Fruit fly (Drosophila melanogaster) whole organism, pupa: ENCODE results near the gene CG4301.

ENCODE experiments used
- CG10348 ChIP-seq: fragments of 200-800 bp; sonication (Bioruptor generic); IDR thresholded peaks from 2 replicates; pipeline ENCODE4 v1.3.6; 2022; ENCODE audit warnings: missing biosample characterization, missing genetic modification characterization
- CG12605 ChIP-seq: fragments of 200-800 bp; sonication (Bioruptor generic); IDR thresholded peaks from 2 replicates; pipeline ENCODE4 v1.3.6; 2022; ENCODE audit warnings: missing biosample characterization, missing genetic modification characterization
- CG13204 ChIP-seq: fragments of 200-800 bp; sonication (Bioruptor generic); optimal IDR thresholded peaks from 2 replicates; lab custom pipeline; 2018; ENCODE audit warnings: missing biosample characterization, mild to moderate bottlenecking, missing genetic modification characterization, moderate library complexity
- CG14655 ChIP-seq: fragments of 200-800 bp; sonication (Bioruptor generic); optimal IDR thresholded peaks from 3 replicates; lab custom pipeline; 2017; ENCODE audit warnings: mild to moderate bottlenecking, missing biosample characterization, missing genetic modification reagents, missing genetic modification characterization
- CG15710 ChIP-seq: fragments of 200-800 bp; sonication (Bioruptor generic); optimal IDR thresholded peaks from 2 replicates; lab custom pipeline; 2018; ENCODE audit warnings: missing biosample characterization, mild to moderate bottlenecking, missing genetic modification characterization, moderate library complexity
- CG17806 ChIP-seq: fragments of 200-800 bp; sonication (Bioruptor generic); optimal IDR thresholded peaks from 2 replicates; lab custom pipeline; 2018; ENCODE audit warnings: missing biosample characterization, mild to moderate bottlenecking, missing genetic modification characterization, moderate library complexity
- CG32121 ChIP-seq: fragments of 200-800 bp; sonication (Bioruptor generic); IDR thresholded peaks from 2 replicates; pipeline ENCODE4 v1.3.6; 2022; ENCODE audit warnings: missing biosample characterization, missing genetic modification characterization
- CG34367 ChIP-seq: fragments of 200-800 bp; sonication (Bioruptor generic); optimal IDR thresholded peaks from 2 replicates; lab custom pipeline; 2018; ENCODE audit warnings: missing biosample characterization, mild to moderate bottlenecking, missing genetic modification characterization
- CG4496 ChIP-seq: fragments of 200-800 bp; sonication (Bioruptor generic); IDR thresholded peaks from 3 replicates; pipeline ENCODE4 v1.3.6; 2022; ENCODE audit warnings: missing biosample characterization, missing genetic modification characterization
- CG8159 ChIP-seq: fragments of 200-800 bp; sonication (Bioruptor generic); optimal IDR thresholded peaks from 3 replicates; lab custom pipeline; 2018; ENCODE audit warnings: missing biosample characterization, mild to moderate bottlenecking, missing genetic modification characterization, moderate library complexity
- CG8301 ChIP-seq: fragments of 200-800 bp; sonication (Bioruptor generic); optimal IDR thresholded peaks from 2 replicates; lab custom pipeline; 2018; ENCODE audit warnings: missing biosample characterization, mild to moderate bottlenecking, missing genetic modification characterization
- CG9948 ChIP-seq: fragments of 200-800 bp; sonication (Bioruptor generic); optimal IDR thresholded peaks from 2 replicates; lab custom pipeline; 2018; ENCODE audit warnings: missing biosample characterization, mild to moderate bottlenecking, missing genetic modification characterization, moderate library complexity
- D1 ChIP-seq: fragments of 200-800 bp; sonication (Bioruptor generic); optimal IDR thresholded peaks from 2 replicates; lab custom pipeline; 2018; ENCODE audit warnings: missing biosample characterization, mild to moderate bottlenecking, missing genetic modification characterization, moderate library complexity
- EcR ChIP-seq: fragments of 200-800 bp; sonication (Bioruptor generic); optimal IDR thresholded peaks from 3 replicates; lab custom pipeline; 2019; ENCODE audit warnings: missing biosample characterization, missing genetic modification characterization, mild to moderate bottlenecking, moderate library complexity, missing genetic modification reagents
- Ets98B ChIP-seq: fragments of 200-800 bp; sonication (Bioruptor generic); IDR thresholded peaks from 2 replicates; pipeline ENCODE4 v1.3.6; 2022; ENCODE audit warnings: missing biosample characterization, missing genetic modification characterization
- Pif1A ChIP-seq: fragments of 200-800 bp; sonication (Bioruptor generic); optimal IDR thresholded peaks from 3 replicates; lab custom pipeline; 2016; ENCODE audit warnings: missing biosample characterization, missing genetic modification characterization
- Pif1B ChIP-seq: fragments of 200-800 bp; sonication (Bioruptor generic); optimal IDR thresholded peaks from 3 replicates; lab custom pipeline; 2016; ENCODE audit warnings: missing biosample characterization, missing genetic modification characterization
- Snoo ChIP-seq: fragments of 200-800 bp; sonication (Bioruptor generic); optimal IDR thresholded peaks from 3 replicates; lab custom pipeline; 2017; ENCODE audit warnings: missing biosample characterization, mild to moderate bottlenecking, missing genetic modification characterization, inconsistent platforms
- fd96Ca ChIP-seq: fragments of 200-800 bp; sonication (Bioruptor generic); IDR thresholded peaks from 3 replicates; pipeline ENCODE4 v1.3.6; 2022; ENCODE audit warnings: missing biosample characterization, missing genetic modification characterization
- gl ChIP-seq: fragments of 200-800 bp; sonication (Bioruptor generic); optimal IDR thresholded peaks from 2 replicates; lab custom pipeline; 2018; ENCODE audit warnings: missing biosample characterization, mild to moderate bottlenecking, missing genetic modification characterization
- rn ChIP-seq: fragments of 200-800 bp; sonication (Bioruptor generic); IDR thresholded peaks from 2 replicates; pipeline ENCODE4 v1.3.6; 2022; ENCODE audit warnings: missing biosample characterization, missing genetic modification characterization

Gene CG4301

dm6 chrX:16449316-16449715 lies 44.0 kb downstream of the CG4301 start:
- TF ChIP-seq EcR (GFP tag; lab: Kevin White, UChicago) (no peak), Pif1A (GFP tag; lab: Kevin White, UChicago) (no peak), D1 (tag; lab: Kevin White, UChicago) (no peak), CG9948 (tag; lab: Kevin White, UChicago) (no peak)

DNA sequence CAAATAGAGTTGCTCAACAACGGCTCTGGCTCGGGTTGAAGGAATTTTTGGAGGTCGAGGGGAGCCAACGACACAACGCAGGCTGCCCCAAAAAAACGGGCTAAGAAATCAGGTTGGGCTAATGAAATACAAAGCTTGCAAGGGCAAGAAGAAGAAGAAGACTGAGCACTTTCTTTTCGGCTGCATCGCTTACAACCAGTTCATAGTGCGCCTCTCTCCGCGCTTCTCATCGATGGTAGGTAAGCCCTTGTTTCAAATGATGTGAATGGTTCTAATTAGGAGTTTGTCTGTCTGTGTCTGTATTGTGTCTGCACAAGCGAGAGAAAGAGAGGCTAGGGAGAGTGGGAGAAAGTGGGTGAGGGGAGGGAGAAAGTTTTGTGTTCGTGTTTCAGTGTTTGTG lies 51.3 kb downstream of the CG4301 start:
- no peak for TF ChIP-seq CG17806
- no peak for TF ChIP-seq D1 (tag; lab: Kevin White, UChicago)
- TF ChIP-seq CG10348 (GFP tag; lab: Robert Waterston, UW): no peak
- TF ChIP-seq CG9948 (tag; lab: Kevin White, UChicago): no peak
- no peak for TF ChIP-seq CG15710 (tag; lab: Kevin White, UChicago)
- TF ChIP-seq CG8301 (tag; lab: Kevin White, UChicago): no peak
- no peak for TF ChIP-seq gl (tag; lab: Kevin White, UChicago)
- TF ChIP-seq CG12605 (GFP tag; lab: Robert Waterston, UW): no peak
- TF ChIP-seq CG32121: no peak
- no peak for TF ChIP-seq CG13204
- no peak for TF ChIP-seq CG4496
- no peak for TF ChIP-seq CG14655 (GFP tag; lab: Kevin White, UChicago)
- no peak for TF ChIP-seq EcR (GFP tag; lab: Kevin White, UChicago)
- no peak for TF ChIP-seq Snoo
- TF ChIP-seq CG34367 (tag; lab: Kevin White, UChicago): no peak
- no peak for TF ChIP-seq fd96Ca
- TF ChIP-seq rn (GFP tag; lab: Robert Waterston, UW): no peak
- no peak for TF ChIP-seq CG8159 (tag; lab: Kevin White, UChicago)
- no peak for TF ChIP-seq Pif1B (GFP tag; lab: Kevin White, UChicago)
- TF ChIP-seq, all 21 proteins: peak for 0

dm6 chrX:16458551-16458950 lies 53.2 kb downstream of the CG4301 start:
- TF ChIP-seq CG14655 (GFP tag; lab: Kevin White, UChicago) (peak; percentile 16), Ets98B (GFP tag; lab: Robert Waterston, UW) (no peak)
- TF ChIP-seq, all 21 proteins: peak for 1
